Fruit fly (Drosophila melanogaster) whole organism, embryonic: ENCODE data around the gene CG33791.

Source experiments
- Awh ChIP-seq: fragments of 200-800 bp; sonication (Bioruptor generic); IDR thresholded peaks from 2 replicates; pipeline ENCODE4, ENCODE4 v1.3.6; 2022; ENCODE audit warnings: missing biosample characterization, missing genetic modification characterization
- C15 ChIP-seq: fragments of 200-800 bp; sonication (Bioruptor generic); IDR thresholded peaks from 3 replicates; pipeline ENCODE4 v1.3.6; 2022; ENCODE audit warnings: missing biosample characterization, missing genetic modification characterization
- CG10267 ChIP-seq: fragments of 200-800 bp; sonication (Bioruptor generic); optimal IDR thresholded peaks from 2 replicates; lab custom pipeline; 2018; ENCODE audit warnings: missing biosample characterization, mild to moderate bottlenecking, missing genetic modification characterization, moderate library complexity
- CG10543 ChIP-seq: fragments of 200-800 bp; sonication (Bioruptor generic); optimal IDR thresholded peaks from 3 replicates; lab custom pipeline; 2017; ENCODE audit warnings: missing biosample characterization, mild to moderate bottlenecking, missing genetic modification characterization, moderate library complexity
- CG10959 ChIP-seq: fragments of 200-800 bp; sonication (Bioruptor generic); IDR thresholded peaks from 2 replicates; pipeline ENCODE4 v1.3.6; 2022; ENCODE audit warnings: missing biosample characterization, missing genetic modification characterization
- CG11560 ChIP-seq: fragments of 200-800 bp; sonication (Bioruptor generic); IDR thresholded peaks from 3 replicates; pipeline ENCODE4 v1.3.6; 2022; ENCODE audit warnings: missing biosample characterization, missing genetic modification characterization
- CG11723 ChIP-seq: fragments of 200-800 bp; sonication (Bioruptor generic); optimal IDR thresholded peaks from 2 replicates; lab custom pipeline; 2017; ENCODE audit warnings: missing biosample characterization, mild to moderate bottlenecking, missing genetic modification characterization
- CG12071 ChIP-seq: fragments of 200-800 bp; sonication (Bioruptor generic); optimal IDR thresholded peaks from 3 replicates; lab custom pipeline; 2018; ENCODE audit warnings: missing biosample characterization, mild to moderate bottlenecking, missing genetic modification characterization
- CG12769 ChIP-seq: fragments of 200-800 bp; sonication (Bioruptor generic); optimal IDR thresholded peaks from 2 replicates; lab custom pipeline; 2019; ENCODE audit warnings: missing biosample characterization, mild to moderate bottlenecking, missing genetic modification characterization, moderate library complexity
- CG1647 ChIP-seq: fragments of 200-800 bp; sonication (Bioruptor generic); optimal IDR thresholded peaks from 3 replicates; lab custom pipeline; 2016; ENCODE audit warnings: missing biosample characterization, missing genetic modification characterization
- CG17361 ChIP-seq: fragments of 200-800 bp; sonication (Bioruptor generic); IDR thresholded peaks from 3 replicates; pipeline ENCODE4 v1.3.6; 2022; ENCODE audit warnings: missing biosample characterization, missing genetic modification characterization
- CG18619 ChIP-seq: fragments of 200-800 bp; sonication (Bioruptor generic); optimal IDR thresholded peaks from 3 replicates; lab custom pipeline; 2017; ENCODE audit warnings: missing biosample characterization, mild to moderate bottlenecking, missing genetic modification characterization
- CG31365 ChIP-seq: fragments of 200-800 bp; sonication (Bioruptor generic); optimal IDR thresholded peaks from 2 replicates; lab custom pipeline; 2018; ENCODE audit warnings: missing biosample characterization, mild to moderate bottlenecking, missing genetic modification characterization
- CG6175 ChIP-seq: fragments of 200-800 bp; sonication (Bioruptor generic); IDR thresholded peaks from 3 replicates; pipeline ENCODE4 v1.3.6; 2022; ENCODE audit warnings: missing biosample characterization, missing genetic modification characterization
- CG8290 ChIP-seq, 3 experiments: fragments of 200-800 bp; sonication (Bioruptor generic); optimal IDR thresholded peaks; 2 replicates each; lab custom pipeline; 2016 to 2019; ENCODE audit warnings: missing biosample characterization in 3 of 3, missing genetic modification characterization in 3 of 3, mild to moderate bottlenecking in 2 of 3, moderate library complexity in 1 of 3
- CrebB ChIP-seq: fragments of 200-800 bp; sonication (Bioruptor generic); optimal IDR thresholded peaks from 3 replicates; lab custom pipeline; 2018; ENCODE audit warnings: missing biosample characterization, mild to moderate bottlenecking, missing genetic modification characterization
- Dfd ChIP-seq, 2 experiments: fragments of >200 bp; optimal IDR thresholded peaks; 2 replicates each; lab custom pipeline; 2017; ENCODE audit warnings: missing biosample characterization in 2 of 2, missing genetic modification characterization in 2 of 2
- E2f2 ChIP-seq: fragments of 200-800 bp; sonication (Bioruptor generic); IDR thresholded peaks from 2 replicates; pipeline ENCODE4 v1.3.6; 2022; ENCODE audit warnings: missing biosample characterization, missing genetic modification characterization
- Elba2 ChIP-seq: fragments of 200-800 bp; sonication (Bioruptor generic); optimal IDR thresholded peaks from 3 replicates; lab custom pipeline; 2016; ENCODE audit warnings: missing biosample characterization, missing genetic modification characterization
- Ets97D ChIP-seq: fragments of 200-800 bp; sonication (Bioruptor generic); optimal IDR thresholded peaks from 3 replicates; lab custom pipeline; 2016; ENCODE audit warnings: missing biosample characterization, missing genetic modification characterization
- HLH54F ChIP-seq: fragments of 200-800 bp; sonication (Bioruptor generic); optimal IDR thresholded peaks from 3 replicates; lab custom pipeline; 2016; ENCODE audit warnings: missing biosample characterization, missing genetic modification characterization
- Hmx ChIP-seq: fragments of 200-800 bp; sonication (Bioruptor generic); optimal IDR thresholded peaks from 2 replicates; lab custom pipeline; 2016; ENCODE audit warnings: missing biosample characterization, missing genetic modification characterization
- Neu2 ChIP-seq: fragments of 200-800 bp; sonication (Bioruptor generic); optimal IDR thresholded peaks from 3 replicates; lab custom pipeline; 2016; ENCODE audit warnings: missing biosample characterization, missing genetic modification characterization, borderline replicate concordance
- Oli ChIP-seq: fragments of 200-800 bp; sonication (Bioruptor generic); optimal IDR thresholded peaks from 2 replicates; lab custom pipeline; 2018; ENCODE audit warnings: missing biosample characterization, mild to moderate bottlenecking, missing genetic modification characterization, moderate library complexity
- Ssrp ChIP-seq: fragments of 200-800 bp; sonication (Bioruptor generic); optimal IDR thresholded peaks from 2 replicates; lab custom pipeline; 2018; ENCODE audit warnings: missing biosample characterization, mild to moderate bottlenecking, missing genetic modification characterization, moderate library complexity
- Xbp1 ChIP-seq: fragments of 200-800 bp; sonication (Bioruptor generic); optimal IDR thresholded peaks from 3 replicates; lab custom pipeline; 2016; ENCODE audit warnings: missing biosample characterization, mild to moderate bottlenecking, missing genetic modification characterization
- ac ChIP-seq: fragments of 200-800 bp; sonication (Bioruptor generic); optimal IDR thresholded peaks from 3 replicates; lab custom pipeline; 2017; ENCODE audit warnings: missing biosample characterization, mild to moderate bottlenecking, missing genetic modification characterization
- ase ChIP-seq: fragments of 200-800 bp; sonication (Bioruptor generic); IDR thresholded peaks from 3 replicates; pipeline ENCODE4 v1.3.6; 2022; ENCODE audit warnings: missing biosample characterization, missing genetic modification characterization
- br ChIP-seq: fragments of >200 bp; optimal IDR thresholded peaks from 2 replicates; lab custom pipeline; 2017
- corto ChIP-seq: fragments of 200-800 bp; sonication (Bioruptor generic); optimal IDR thresholded peaks from 2 replicates; lab custom pipeline; 2016; ENCODE audit warnings: missing biosample characterization, mild to moderate bottlenecking, missing genetic modification characterization, moderate library complexity
- dan ChIP-seq: fragments of 200-800 bp; sonication (Bioruptor generic); IDR thresholded peaks from 2 replicates; pipeline ENCODE4 v1.3.6; 2022; ENCODE audit warnings: missing biosample characterization, missing genetic modification characterization
- dmrt99B ChIP-seq: fragments of 200-800 bp; sonication (Bioruptor generic); optimal IDR thresholded peaks from 2 replicates; lab custom pipeline; 2018; ENCODE audit warnings: missing biosample characterization, mild to moderate bottlenecking, missing genetic modification characterization, moderate library complexity
- fd3F ChIP-seq: fragments of 200-800 bp; sonication (Bioruptor generic); optimal IDR thresholded peaks from 2 replicates; lab custom pipeline; 2018; ENCODE audit warnings: missing biosample characterization, mild to moderate bottlenecking, missing genetic modification characterization, moderate library complexity
- grau ChIP-seq: fragments of 200-800 bp; optimal IDR thresholded peaks from 3 replicates; lab custom pipeline; 2019; ENCODE audit warnings: missing biosample characterization, mild to moderate bottlenecking, missing genetic modification characterization, moderate library complexity
- gt ChIP-seq: fragments of 200-800 bp; sonication (Bioruptor generic); IDR thresholded peaks from 2 replicates; pipeline ENCODE4 v1.3.6; 2022; ENCODE audit warnings: missing biosample characterization, missing genetic modification characterization
- hbn ChIP-seq: fragments of 200-800 bp; sonication (Bioruptor generic); IDR thresholded peaks from 2 replicates; pipeline ENCODE4 v1.3.6; 2022; ENCODE audit warnings: missing biosample characterization, missing genetic modification characterization; ENCODE audit not compliant: partially characterized antibody
- kni ChIP-seq: fragments of 200-800 bp; sonication (Bioruptor generic); optimal IDR thresholded peaks from 3 replicates; lab custom pipeline; 2017; ENCODE audit warnings: mild to moderate bottlenecking, missing biosample characterization, missing genetic modification reagents, missing genetic modification characterization
- pho ChIP-seq: fragments of 200-800 bp; sonication (Bioruptor generic); optimal IDR thresholded peaks from 2 replicates; lab custom pipeline; 2016; ENCODE audit warnings: missing biosample characterization, missing genetic modification characterization
- phol ChIP-seq: fragments of 200-800 bp; sonication (Bioruptor generic); optimal IDR thresholded peaks from 3 replicates; lab custom pipeline; 2018; ENCODE audit warnings: missing biosample characterization, mild to moderate bottlenecking, missing genetic modification characterization, moderate library complexity
- psq ChIP-seq: fragments of 200-800 bp; sonication (Bioruptor generic); optimal IDR thresholded peaks from 2 replicates; lab custom pipeline; 2017; ENCODE audit warnings: missing biosample characterization, missing genetic modification characterization
- scrt ChIP-seq: fragments of 200-800 bp; sonication (Bioruptor generic); optimal IDR thresholded peaks from 2 replicates; lab custom pipeline; 2018; ENCODE audit warnings: missing biosample characterization, mild to moderate bottlenecking, missing genetic modification characterization, moderate library complexity
- tio ChIP-seq: fragments of 200-800 bp; sonication (Bioruptor generic); optimal IDR thresholded peaks from 2 replicates; lab custom pipeline; 2017; ENCODE audit warnings: missing biosample characterization, missing genetic modification characterization, inconsistent platforms
- tll ChIP-seq, 2 experiments: fragments of 200-800 bp in 1 of 2; fragments of >200 bp in 1 of 2; sonication (Bioruptor generic) in 1 of 2; optimal IDR thresholded peaks; 2 replicates each; lab custom pipeline; 2017 to 2019; ENCODE audit warnings: missing biosample characterization in 2 of 2, missing genetic modification characterization in 2 of 2, mild to moderate bottlenecking in 1 of 2, moderate library complexity in 1 of 2
- ttk ChIP-seq: fragments of 200-800 bp; sonication (Bioruptor generic); IDR thresholded peaks from 2 replicates; pipeline ENCODE4 v2.1.2; 2022; ENCODE audit warnings: missing biosample characterization, missing genetic modification characterization
- tup ChIP-seq: fragments of 200-800 bp; sonication (Bioruptor generic); optimal IDR thresholded peaks from 2 replicates; lab custom pipeline; 2016; ENCODE audit warnings: missing biosample characterization, mild to moderate bottlenecking, missing genetic modification characterization, moderate library complexity
- yki ChIP-seq: fragments of >200 bp; optimal IDR thresholded peaks from 3 replicates; lab custom pipeline; 2018
- zfh1 ChIP-seq: fragments of 200-800 bp; sonication (Bioruptor generic); IDR thresholded peaks from 3 replicates; pipeline ENCODE4 v1.3.6; 2022; ENCODE audit warnings: missing biosample characterization, missing genetic modification characterization

Gene CG33791

dm6 chr3L:1639185-1639812 is 36.5 kb downstream of the CG33791 start, which contains the start of the genes Mettl2 and Bgb (continued):
- TF ChIP-seq Xbp1 (GFP tag; lab: Kevin White, UChicago) (peak; percentile 87), kni (peak; percentile 25), yki (lab: Kevin White, UChicago) (no peak), Ets97D (GFP tag; lab: Kevin White, UChicago) (peak; percentile 69), CG10543 (GFP tag; lab: Kevin White, UChicago) (peak; percentile 51), Hmx (GFP tag; lab: Kevin White, UChicago) (no peak), CG6175 (GFP tag; lab: Robert Waterston, UW) (peak; percentile 61; the same call in 1 of the 3 replicates), br (lab: Kevin White, UChicago) (no peak), Ssrp (peak; percentile 73), tio (no peak), grau (tag; lab: Kevin White, UChicago) (peak; percentile 77), CG10959 (GFP tag; lab: Robert Waterston, UW) (peak; percentile 67), tup (GFP tag; lab: Kevin White, UChicago) (no peak), E2f2 (GFP tag; lab: Robert Waterston, UW) (peak; percentile 80), Awh (GFP tag; lab: Robert Waterston, UW) (peak; percentile 25; the same call in 1 of the 2 replicates), CrebB (tag; lab: Kevin White, UChicago) (no peak), pho (GFP tag; lab: Kevin White, UChicago) (peak; percentile 84)

dm6 chr3L:1644920-1645567 is 42.3 kb downstream of the CG33791 start, which contains the start of the genes alphaCOP and CG13919:
Gene alphaCOP, minus strand, starts transcription at chr3L:1645199.
Gene CG13919, plus strand, starts transcription at chr3L:1645467.
- peak; percentile 97 for TF ChIP-seq zfh1 (GFP tag; lab: Robert Waterston, UW)
- peak; percentile 100 for TF ChIP-seq CG10267 (tag; lab: Kevin White, UChicago)
- TF ChIP-seq ttk (GFP tag; lab: Robert Waterston, UW): peak; percentile 96
- TF ChIP-seq psq: peak; percentile 90
- peak; percentile 65 for TF ChIP-seq CG31365 (tag; lab: Kevin White, UChicago)
- TF ChIP-seq HLH54F (GFP tag; lab: Kevin White, UChicago): peak; percentile 93
- TF ChIP-seq scrt (GFP tag; lab: Kevin White, UChicago): peak; percentile 83
- TF ChIP-seq hbn (GFP tag; lab: Robert Waterston, UW): 0 out of 2 replicates have a peak, but pooled peaks have one; percentile 18
- TF ChIP-seq CrebB (tag; lab: Kevin White, UChicago): peak; percentile 95
- peak; percentile 85 for TF ChIP-seq gt (GFP tag; lab: Robert Waterston, UW)
- TF ChIP-seq CG11723: peak; percentile 89
- peak; percentile 87 for TF ChIP-seq Elba2 (GFP tag; lab: Kevin White, UChicago)
- TF ChIP-seq dmrt99B: peak; percentile 96
- TF ChIP-seq CG11560: peak; percentile 87
- peak; percentile 97 for TF ChIP-seq CG8290 (GFP tag; optimal IDR thresholded peaks at IDR 0.05; lab: Kevin White, UChicago)
- peak; percentile 79 to 85 for TF ChIP-seq CG8290 (tag; optimal IDR thresholded peaks at IDR 0.05; lab: Kevin White, UChicago)
- peak; percentile 95 for TF ChIP-seq ase (GFP tag; lab: Robert Waterston, UW)
- TF ChIP-seq Dfd (GFP tag; optimal IDR thresholded peaks at IDR 0.05; lab: Kevin White, UChicago): no peak
- peak; percentile 96 for TF ChIP-seq CG1647 (GFP tag; lab: Kevin White, UChicago)
- TF ChIP-seq ac (GFP tag; lab: Kevin White, UChicago): peak; percentile 84
- TF ChIP-seq Neu2 (GFP tag; lab: Kevin White, UChicago): peak; percentile 57
- TF ChIP-seq corto (GFP tag; lab: Kevin White, UChicago): peak; percentile 93
- peak; percentile 98 for TF ChIP-seq CG17361
- peak; percentile 93 for TF ChIP-seq phol (tag; lab: Kevin White, UChicago)
- TF ChIP-seq Oli: peak; percentile 97
- no peak for TF ChIP-seq CG12769
- peak; percentile 81 for TF ChIP-seq CG12071 (GFP tag; lab: Kevin White, UChicago)
- no peak for TF ChIP-seq tio
- peak; percentile 97 for TF ChIP-seq fd3F (GFP tag; lab: Kevin White, UChicago)
- peak; percentile 94 for TF ChIP-seq CG18619
- TF ChIP-seq tll (GFP tag; optimal IDR thresholded peaks at IDR 0.05; lab: Kevin White, UChicago): peak in 1 of 2 experiments; percentile 62
- peak; percentile 91 for TF ChIP-seq C15
- TF ChIP-seq dan (GFP tag; lab: Robert Waterston, UW): peak; percentile 57; the same call in 1 of the 2 replicates
